Worm (Caenorhabditis elegans): ENCODE measurements around the gene ZK688.4.

Gene ZK688.4

DNA sequence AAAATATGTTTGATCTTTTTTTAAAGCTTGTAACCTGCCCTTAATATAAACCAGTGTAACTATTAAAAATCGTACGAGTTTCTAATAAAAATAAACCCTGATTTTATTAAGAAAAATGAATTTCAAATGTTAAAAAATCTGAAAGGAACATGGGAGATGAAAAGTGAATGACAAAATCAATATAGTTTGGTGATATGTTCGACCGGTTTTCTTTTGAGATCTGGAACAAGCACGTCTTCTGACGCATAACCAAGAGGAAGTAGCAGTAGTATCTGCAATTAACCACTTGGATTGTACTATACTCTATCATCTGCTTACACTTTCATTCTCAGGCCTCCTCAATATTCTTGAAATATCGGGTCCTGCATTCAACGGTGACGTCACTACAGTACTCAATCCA, 17.7 kb upstream of the ZK688.4 start:
- TF ChIP-seq spr-3 (GFP tag; optimal IDR thresholded peaks at IDR 0.05), result no peak
- no peak for TF ChIP-seq saeg-2 (GFP tag; IDR thresholded peaks at IDR 0.05)
- TF ChIP-seq lsy-2 (tag; optimal IDR thresholded peaks at IDR 0.05), result no peak
- TF ChIP-seq unc-62 (GFP tag; optimal IDR thresholded peaks at IDR 0.05 in 1 of 2), result peak in 1 of 2 experiments; percentile 93
- TF ChIP-seq unc-62 (tag; optimal IDR thresholded peaks at IDR 0.05), result no peak

- TF ChIP-seq nhr-76 (tag; optimal IDR thresholded peaks at IDR 0.05) (no peak), unc-62 (GFP tag; optimal IDR thresholded peaks at IDR 0.05 in 1 of 2) (peak in 1 of 2 experiments; percentile 36), unc-62 (tag; optimal IDR thresholded peaks at IDR 0.05) (no peak)
Measured at ce11 chrIII:7878852-7879329, 15.9 kb upstream of the ZK688.4 start, which contains the start of gene sup-18. sup-18 (minus strand) TSS chrIII:7878902.

- TF ChIP-seq nhr-11 (tag; optimal IDR thresholded peaks at IDR 0.05) (peak; percentile 41), nhr-10 (tag; optimal IDR thresholded peaks at IDR 0.05) (no peak), jun-1 (tag; optimal IDR thresholded peaks at IDR 0.05) (no peak), daf-19 (GFP tag; conservative IDR thresholded peaks at IDR 0.05) (no peak)
Measured at ce11 chrIII:7880132-7880715, 14.6 kb upstream of the ZK688.4 start.

ce11 chrIII:7882900-7883299, 11.9 kb upstream of the ZK688.4 start, which contains the start of gene ZK688.9:
ZK688.9 (minus strand) TSS chrIII:7883000.
- TF ChIP-seq ceh-82 (tag; optimal IDR thresholded peaks at IDR 0.05) (no peak), daf-12 (tag; optimal IDR thresholded peaks at IDR 0.05) (no peak), dmd-6 (GFP tag; IDR thresholded peaks at IDR 0.05) (no peak), lim-7 (GFP tag; IDR thresholded peaks at IDR 0.05) (no peak), nhr-102 (tag; optimal IDR thresholded peaks at IDR 0.05) (no peak), vab-7 (GFP tag; IDR thresholded peaks at IDR 0.05) (no peak)

- TF ChIP-seq dve-1 (tag; optimal IDR thresholded peaks at IDR 0.05; ENCODE audit: insufficient read depth) (peak; percentile 3), Y105C5A.15 (GFP tag; IDR thresholded peaks at IDR 0.05) (no peak), mep-1 (tag; optimal IDR thresholded peaks at IDR 0.05) (peak; percentile 27)
Measured at ce11 chrIII:7884863-7885262, 10.0 kb upstream of the ZK688.4 start, which contains the start of gene ZK688.11. ZK688.11 (minus strand) TSS chrIII:7884963.

DNA sequence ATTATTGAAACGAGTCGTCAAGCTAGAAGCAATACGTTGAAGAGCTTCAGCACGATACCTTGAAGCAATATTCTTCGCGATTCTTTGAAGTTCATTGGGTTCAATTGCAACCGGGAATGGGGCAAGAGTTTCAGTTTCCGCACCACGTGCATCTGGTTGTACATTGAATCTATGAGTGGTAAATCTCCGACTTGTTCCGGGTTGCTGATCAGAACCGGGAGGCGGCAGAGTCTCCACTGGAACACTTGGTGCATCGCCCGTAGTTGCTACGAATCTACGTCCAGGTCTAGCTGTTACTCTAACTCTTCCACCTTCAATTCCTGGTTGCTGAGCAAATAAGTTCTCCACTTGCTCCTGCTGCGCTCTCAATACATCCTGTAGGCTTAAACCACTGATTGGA, 5.8 kb upstream of the ZK688.4 start:
- TF ChIP-seq mep-1 (tag; optimal IDR thresholded peaks at IDR 0.05) (no peak), daf-16 (GFP tag; optimal IDR thresholded peaks at IDR 0.05) (no peak), daf-16 (tag; optimal IDR thresholded peaks at IDR 0.05) (no peak), unc-39 (tag; optimal IDR thresholded peaks at IDR 0.05) (no peak), T26A8.4 (GFP tag; IDR thresholded peaks at IDR 0.05) (no peak), ztf-11 (tag; optimal IDR thresholded peaks at IDR 0.05) (no peak), dmd-9 (GFP tag; IDR thresholded peaks at IDR 0.05) (no peak), mxl-2 (GFP tag; conservative IDR thresholded peaks at IDR 0.05) (no peak), hlh-11 (tag; optimal IDR thresholded peaks at IDR 0.05) (no peak)

DNA sequence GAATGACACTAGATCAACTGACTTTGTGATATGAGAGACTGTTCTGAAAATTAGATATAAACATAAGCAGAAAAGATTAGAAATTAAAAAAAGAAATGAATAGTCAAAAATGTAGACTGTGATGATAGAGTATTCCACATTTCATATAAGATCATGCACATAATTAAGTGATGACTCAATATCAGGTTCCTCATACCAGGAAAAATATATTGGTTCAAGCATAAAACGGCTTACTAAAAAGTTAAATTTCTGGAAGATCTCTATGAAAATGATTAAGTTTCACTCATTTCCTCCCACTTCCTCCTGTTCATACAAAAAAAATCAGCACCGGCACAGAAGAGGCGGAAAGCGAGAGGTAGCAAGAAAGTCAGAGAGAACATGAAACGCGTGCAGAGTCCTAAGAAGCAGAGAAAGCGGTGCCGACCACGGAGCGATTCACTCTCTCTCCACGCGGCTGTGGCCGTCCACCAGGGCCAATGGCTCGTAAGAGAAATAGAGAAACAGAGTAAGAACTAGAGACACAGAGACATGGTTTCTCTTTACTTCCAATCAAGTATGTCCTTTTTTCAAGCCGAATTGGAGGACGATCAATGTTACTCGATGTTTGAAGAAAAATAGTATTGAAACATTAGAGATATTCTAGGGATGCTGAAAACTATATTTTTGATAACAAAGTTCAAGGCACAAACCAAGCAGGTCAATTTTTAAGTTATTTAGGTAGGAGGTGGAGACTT, 3.1 kb upstream of the ZK688.4 start, which contains the start of the genes ZK688.5 and fahd-1:
ZK688.5 (minus strand) TSS at position 51 of the 734 bp plus-strand sequence.
fahd-1 (plus strand) TSS at position 684 of the 734 bp plus-strand sequence.
- peak; percentile 72 for TF ChIP-seq mes-2 (tag; optimal IDR thresholded peaks at IDR 0.05; ENCODE audit: poor library complexity, severe bottlenecking)
- peak; percentile 75 for TF ChIP-seq dve-1 (tag; optimal IDR thresholded peaks at IDR 0.05; ENCODE audit: insufficient read depth)
- TF ChIP-seq Y48G9A.11 (GFP tag; IDR thresholded peaks at IDR 0.05), result no peak
- 0 out of 2 replicates have a peak, but pooled peaks have one; percentile 25 for TF ChIP-seq php-3 (GFP tag; IDR thresholded peaks at IDR 0.05)
- no peak for TF ChIP-seq ceh-32 (tag; optimal IDR thresholded peaks at IDR 0.05; ENCODE audit: poor library complexity)
- TF ChIP-seq saeg-2 (GFP tag; IDR thresholded peaks at IDR 0.05), result no peak
- no peak for TF ChIP-seq gei-8 (GFP tag; optimal IDR thresholded peaks at IDR 0.05)
- TF ChIP-seq madf-9 (GFP tag; conservative IDR thresholded peaks at IDR 0.05), result no peak
- no peak for TF ChIP-seq zip-2 (tag; optimal IDR thresholded peaks at IDR 0.05)
- no peak for TF ChIP-seq ztf-11 (tag; optimal IDR thresholded peaks at IDR 0.05)
- TF ChIP-seq rbr-2 (tag; optimal IDR thresholded peaks at IDR 0.05), result peak; percentile 78
- no peak for TF ChIP-seq madf-5 (GFP tag; IDR thresholded peaks at IDR 0.05)
- TF ChIP-seq tag-97 (GFP tag; IDR thresholded peaks at IDR 0.05), result no peak
- peak; percentile 18; the same call in 1 of the 2 replicates for TF ChIP-seq T26A8.4 (GFP tag; IDR thresholded peaks at IDR 0.05)
- no peak for TF ChIP-seq nhr-237 (tag; optimal IDR thresholded peaks at IDR 0.05)
- no peak for TF ChIP-seq F37D6.2 (tag; optimal IDR thresholded peaks at IDR 0.05)
